Fruit fly (Drosophila melanogaster) Kc167 (cell line): ENCODE results near the gene nop5.

Experiments used
- Myc ChIP-seq: fragments of >200 bp; optimal IDR thresholded peaks from 2 replicates; lab custom pipeline; 2017; ENCODE audit warnings: missing external identifiers
- Sin3A ChIP-seq: fragments of >200 bp; optimal IDR thresholded peaks from 2 replicates; lab custom pipeline; 2018; ENCODE audit warnings: missing external identifiers
- h ChIP-seq: fragments of >200 bp; optimal IDR thresholded peaks from 3 replicates; lab custom pipeline; 2018; ENCODE audit warnings: missing external identifiers
- insv ChIP-seq: fragments of >200 bp; optimal IDR thresholded peaks from 3 replicates; lab custom pipeline; 2018; ENCODE audit warnings: missing external identifiers
- psq ChIP-seq: fragments of >200 bp; optimal IDR thresholded peaks from 2 replicates; lab custom pipeline; 2017; ENCODE audit warnings: missing external identifiers
- ttk ChIP-seq: sonication (Bioruptor generic); optimal IDR thresholded peaks from 2 replicates; lab custom pipeline; 2017; ENCODE audit warnings: missing external identifiers

Gene nop5

DNA sequence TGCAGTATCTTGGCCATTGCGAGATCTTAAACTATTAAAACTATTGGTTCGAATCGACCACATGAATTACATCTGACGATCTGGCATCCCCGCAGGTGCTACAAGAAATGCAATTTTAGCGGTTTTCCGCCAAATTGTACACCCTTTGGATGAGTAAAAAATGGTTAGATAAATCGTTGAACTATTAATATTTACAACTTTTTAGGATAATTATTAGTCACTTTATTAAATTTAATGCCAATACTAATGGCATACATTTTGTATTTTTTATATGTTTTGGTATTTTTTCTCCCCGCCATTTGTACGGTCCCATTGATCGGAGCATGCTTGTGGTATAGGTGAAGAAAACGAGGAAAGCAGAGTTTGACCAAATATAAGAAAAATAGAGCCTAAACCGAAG lies 10.8 kb downstream of the nop5 start, which contains the start of the genes Polr1F and Rat1:
Gene Polr1F, minus strand, starts transcription at position 84 of the 400 bp plus-strand sequence.
Gene Rat1, plus strand, starts transcription at position 323 of the 400 bp plus-strand sequence.
- TF ChIP-seq ttk (lab: Kevin White, UChicago) (no peak), h (lab: Kevin White, UChicago) (no peak), insv (lab: Kevin White, UChicago) (no peak), psq (no peak), Sin3A (lab: Kevin White, UChicago) (no peak), Myc (lab: Kevin White, UChicago) (no peak)

- TF ChIP-seq psq (no peak), ttk (lab: Kevin White, UChicago) (no peak), insv (lab: Kevin White, UChicago) (no peak), h (lab: Kevin White, UChicago) (no peak), Myc (lab: Kevin White, UChicago) (no peak), Sin3A (lab: Kevin White, UChicago) (no peak)
Measured at dm6 chr2L:6874526-6875198, 43.9 kb downstream of the nop5 start, which contains the start of gene Nlg2. Gene Nlg2, plus strand, starts transcription at chr2L:6874900.

- TF ChIP-seq psq (no peak), Sin3A (lab: Kevin White, UChicago) (no peak), h (lab: Kevin White, UChicago) (no peak)
Measured at dm6 chr2L:6874006-6874405, 44.5 kb downstream of the nop5 start.

dm6 chr2L:6870777-6871176 lies 47.8 kb downstream of the nop5 start:
- no peak for TF ChIP-seq psq
- no peak for TF ChIP-seq h (lab: Kevin White, UChicago)
- no peak for TF ChIP-seq Myc (lab: Kevin White, UChicago)
- TF ChIP-seq ttk (lab: Kevin White, UChicago) = no peak
- TF ChIP-seq insv (lab: Kevin White, UChicago) = no peak
- no peak for TF ChIP-seq Sin3A (lab: Kevin White, UChicago)

DNA sequence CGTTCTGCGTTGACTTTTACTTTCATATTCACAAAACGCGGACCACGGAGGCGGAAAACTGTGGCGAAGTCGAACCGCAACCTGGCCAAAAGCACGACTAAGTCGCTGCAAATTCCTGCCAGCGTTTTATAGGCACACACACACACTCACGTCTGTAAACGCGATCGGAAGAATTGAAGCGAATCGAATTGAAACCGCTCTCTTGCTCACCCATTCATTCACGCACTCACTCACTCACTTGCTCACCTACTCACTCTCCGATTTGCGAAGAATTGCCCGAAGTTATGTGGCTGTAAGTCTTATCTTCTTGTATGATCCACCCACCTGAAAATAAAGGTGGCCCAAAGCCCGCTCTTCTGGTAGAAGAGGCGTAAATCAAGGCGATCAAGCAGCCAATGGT lies 48.3 kb downstream of the nop5 start, which contains the start of gene Nha1:
Gene Nha1, minus strand, starts transcription at position 101 of the 400 bp plus-strand sequence.
- TF ChIP-seq ttk (lab: Kevin White, UChicago) = no peak
- no peak for TF ChIP-seq h (lab: Kevin White, UChicago)
- no peak for TF ChIP-seq Sin3A (lab: Kevin White, UChicago)
- no peak for TF ChIP-seq psq
- no peak for TF ChIP-seq Myc (lab: Kevin White, UChicago)
- TF ChIP-seq insv (lab: Kevin White, UChicago) = no peak

DNA sequence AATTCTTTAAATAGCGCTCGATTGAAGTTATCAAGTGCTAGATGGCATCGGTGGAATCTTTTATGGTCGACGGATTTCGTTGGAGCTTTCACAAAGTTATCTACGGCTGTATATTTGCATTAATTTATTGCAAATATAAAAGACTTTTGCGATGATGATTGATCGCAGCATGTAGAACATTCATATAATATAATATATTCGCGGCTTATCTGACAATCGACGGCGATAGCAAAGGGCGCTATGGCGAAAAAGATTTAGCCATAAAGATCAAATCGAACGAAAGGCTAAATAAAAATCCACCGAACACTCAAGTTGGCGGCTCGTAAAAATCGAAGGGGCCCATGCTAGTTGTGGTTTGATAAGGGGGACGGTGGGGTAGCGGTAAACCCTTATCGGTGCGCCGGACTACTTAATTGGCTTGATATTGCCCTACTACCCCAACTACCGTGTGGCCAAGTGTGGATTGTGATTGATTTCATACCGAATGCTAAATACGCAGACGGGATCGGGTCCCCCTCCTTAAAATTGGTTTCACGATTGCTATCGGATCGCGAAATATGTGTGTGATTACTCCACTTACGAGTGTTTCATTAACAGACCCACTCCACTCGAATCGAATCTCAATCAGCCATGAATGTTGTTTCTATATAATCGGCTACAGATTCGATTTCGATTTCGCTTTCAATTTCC lies 50.2 kb downstream of the nop5 start:
- TF ChIP-seq psq (no peak), Sin3A (lab: Kevin White, UChicago) (no peak), Myc (lab: Kevin White, UChicago) (no peak), insv (lab: Kevin White, UChicago) (no peak), ttk (lab: Kevin White, UChicago) (no peak), h (lab: Kevin White, UChicago) (no peak)
